Worm (Caenorhabditis elegans) whole organism, L2 larva: ENCODE data around the gene dmsr-5.

ENCODE experiments used
- ama-1 ChIP-seq: fragments of 150-350 bp; optimal IDR thresholded peaks from 2 replicates; lab custom pipeline; 2018; ENCODE audit warnings: inconsistent platforms
- blmp-1 ChIP-seq: sonication (generic microtip); optimal IDR thresholded peaks from 2 replicates; lab custom pipeline; 2017; ENCODE audit warnings: missing genetic modification characterization, mild to moderate bottlenecking, missing compliant biosample characterization, antibody characterized with exemption, moderate library complexity; ENCODE audit not compliant: insufficient read depth
- egl-27 ChIP-seq: sonication (generic microtip); optimal IDR thresholded peaks from 3 replicates; lab custom pipeline; 2017; ENCODE audit warnings: missing biosample characterization, missing genetic modification reagents, missing genetic modification characterization
- elt-3 ChIP-seq: sonication (generic microtip); optimal IDR thresholded peaks from 2 replicates; lab custom pipeline; 2017; ENCODE audit warnings: missing biosample characterization, missing genetic modification characterization
- lin-13 ChIP-seq: fragments of 150-350 bp; optimal IDR thresholded peaks from 2 replicates; lab custom pipeline; 2014; ENCODE audit warnings: missing biosample characterization, missing genetic modification reagents, missing genetic modification characterization
- nhr-11 ChIP-seq: fragments of 150-350 bp; optimal IDR thresholded peaks from 2 replicates; lab custom pipeline; 2014; ENCODE audit warnings: missing biosample characterization, missing genetic modification characterization
- nhr-21 ChIP-seq: fragments of 150-350 bp; optimal IDR thresholded peaks from 2 replicates; lab custom pipeline; 2014; ENCODE audit warnings: missing biosample characterization, missing genetic modification characterization
- unc-55 ChIP-seq: fragments of 150-350 bp; sonication (generic microtip); optimal IDR thresholded peaks from 3 replicates; lab custom pipeline; 2014; ENCODE audit warnings: missing biosample characterization, missing genetic modification reagents, missing genetic modification characterization
- ztf-1 ChIP-seq: fragments of 200-800 bp; sonication (Bioruptor generic); conservative IDR thresholded peaks from 2 replicates; pipeline ENCODE4 v1.3.6; 2022; ENCODE audit warnings: missing genetic modification characterization, missing compliant biosample characterization
- ztf-11 ChIP-seq: sonication (generic microtip); optimal IDR thresholded peaks from 2 replicates; lab custom pipeline; 2017; ENCODE audit warnings: missing biosample characterization, missing genetic modification characterization

- TF ChIP-seq ama-1 (lab: Kevin White, UChicago) (no peak), egl-27 (tag; lab: Kevin White, UChicago) (no peak), ztf-11 (no peak), nhr-11 (tag; lab: Kevin White, UChicago) (no peak), elt-3 (no peak), unc-55 (GFP tag; lab: Kevin White, UChicago) (no peak), blmp-1 (no peak), lin-13 (GFP tag; lab: Kevin White, UChicago) (no peak), ztf-1 (GFP tag; lab: Robert Waterston, UW) (no peak), nhr-21 (no peak)
Observed at ce11 chrIII:10957236-10957635, 37.8 kb downstream of the dmsr-5 start.
